Fruit fly (Drosophila melanogaster): ENCODE data around the gene CG4259.

DNA sequence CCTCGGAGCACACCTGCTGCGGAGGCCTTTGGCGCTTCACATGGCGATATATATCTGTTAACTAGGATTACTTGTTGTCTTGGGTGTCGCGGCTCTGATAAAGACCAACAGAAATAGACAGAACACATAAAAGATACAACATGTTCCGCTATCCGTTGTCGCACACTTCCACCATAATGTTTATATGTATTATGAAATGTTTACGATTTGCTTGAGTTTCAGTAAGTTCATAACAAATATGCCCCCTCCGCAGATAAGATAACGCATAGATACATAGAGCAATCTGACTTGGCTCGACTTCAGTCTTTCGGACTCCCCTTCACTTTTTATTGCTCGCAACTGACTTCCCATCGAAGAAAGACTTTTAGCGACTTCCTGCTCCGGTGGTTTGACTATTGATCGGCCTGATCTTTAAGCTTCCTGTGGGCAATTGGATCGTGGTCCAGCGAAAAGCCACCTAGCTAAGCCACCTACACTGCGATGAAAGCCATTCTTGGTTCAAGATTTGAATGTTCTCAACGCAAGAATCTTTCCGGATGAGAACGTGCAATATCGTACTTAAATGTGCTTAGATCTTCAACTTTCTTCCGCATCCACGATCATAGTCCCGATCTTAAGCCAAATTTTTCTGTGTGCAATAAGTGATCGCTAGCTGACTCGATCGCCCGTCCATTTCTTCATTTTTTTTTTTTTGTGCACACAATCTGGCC, 39.3 kb upstream of the CG4259 start:
- TF ChIP-seq psq (optimal IDR thresholded peaks at IDR 0.05) (no peak), pan (optimal IDR thresholded peaks at IDR 0.05) (no peak), usp (GFP tag; optimal IDR thresholded peaks at IDR 0.05) (no peak), CG8478 (optimal IDR thresholded peaks at IDR 0.05) (no peak)
